Worm (Caenorhabditis elegans) whole organism, L4 larva: ENCODE measurements around the gene T11G6.3.

ENCODE experiments used
- D1046.2 ChIP-seq: fragments of 200-800 bp; sonication (Bioruptor generic); IDR thresholded peaks from 2 replicates; pipeline ENCODE4 v1.3.6; 2022; ENCODE audit warnings: missing genetic modification characterization, missing compliant biosample characterization
- F10B5.3 ChIP-seq: sonication (generic microtip); optimal IDR thresholded peaks from 2 replicates; lab custom pipeline; 2016; ENCODE audit warnings: mild to moderate bottlenecking, missing genetic modification characterization, missing compliant biosample characterization
- F26F4.8 ChIP-seq: fragments of 200-800 bp; sonication (Bioruptor generic); conservative IDR thresholded peaks from 2 replicates; pipeline ENCODE4 v1.3.6; 2022; ENCODE audit warnings: missing genetic modification characterization, missing compliant biosample characterization
- F49E8.2 ChIP-seq: sonication (generic microtip); optimal IDR thresholded peaks from 2 replicates; lab custom pipeline; 2016; ENCODE audit warnings: missing compliant biosample characterization, mild to moderate bottlenecking, missing genetic modification characterization, borderline replicate concordance
- R02D3.7 ChIP-seq: fragments of 150-350 bp; sonication (generic microtip); optimal IDR thresholded peaks from 3 replicates; lab custom pipeline; 2014; ENCODE audit warnings: missing biosample characterization, missing genetic modification characterization
- T20F7.1 ChIP-seq: fragments of 200-800 bp; sonication (Bioruptor generic); optimal IDR thresholded peaks from 2 replicates; lab custom pipeline; 2018; ENCODE audit warnings: mild to moderate bottlenecking, missing genetic modification characterization, missing compliant biosample characterization
- Y105C5A.15 ChIP-seq: fragments of 200-800 bp; sonication (Bioruptor generic); IDR thresholded peaks from 2 replicates; pipeline ENCODE4 v1.3.6; 2022; ENCODE audit warnings: missing genetic modification characterization, missing compliant biosample characterization
- ZK546.5 ChIP-seq, 2 experiments: sonication (generic microtip); optimal IDR thresholded peaks; 2 replicates each; lab custom pipeline; 2017; ENCODE audit warnings: missing biosample characterization in 2 of 2, missing genetic modification characterization in 2 of 2
- arid-1 ChIP-seq: fragments of 200-800 bp; sonication (Bioruptor generic); conservative IDR thresholded peaks from 2 replicates; pipeline ENCODE4 v1.3.6; 2022; ENCODE audit warnings: missing genetic modification reagents, missing genetic modification characterization, missing compliant biosample characterization
- attf-4 ChIP-seq: sonication (generic microtip); optimal IDR thresholded peaks from 3 replicates; lab custom pipeline; 2017; ENCODE audit warnings: missing biosample characterization, missing genetic modification characterization
- ceh-20 ChIP-seq: fragments of 200-800 bp; sonication (Bioruptor generic); IDR thresholded peaks from 2 replicates; pipeline ENCODE4 v1.3.6; 2022; ENCODE audit warnings: missing genetic modification reagents, missing genetic modification characterization, missing compliant biosample characterization
- ceh-28 ChIP-seq: fragments of 150-350 bp; optimal IDR thresholded peaks from 2 replicates; lab custom pipeline; 2014; ENCODE audit warnings: missing biosample characterization, missing genetic modification reagents, missing genetic modification characterization
- ceh-32 ChIP-seq: sonication (generic microtip); optimal IDR thresholded peaks from 2 replicates; lab custom pipeline; 2016; ENCODE audit warnings: mild to moderate bottlenecking, missing genetic modification characterization, missing compliant biosample characterization; ENCODE audit not compliant: poor library complexity
- ceh-44 ChIP-seq: fragments of 200-800 bp; sonication (Bioruptor generic); IDR thresholded peaks from 2 replicates; pipeline ENCODE4 v1.3.6; 2022; ENCODE audit warnings: missing genetic modification reagents, missing genetic modification characterization, missing compliant biosample characterization
- ceh-62 ChIP-seq: sonication (generic microtip); optimal IDR thresholded peaks from 2 replicates; lab custom pipeline; 2017; ENCODE audit warnings: missing biosample characterization, missing genetic modification characterization
- ceh-82 ChIP-seq: sonication (generic microtip); optimal IDR thresholded peaks from 2 replicates; lab custom pipeline; 2017; ENCODE audit warnings: missing biosample characterization, missing genetic modification characterization
- ces-1 ChIP-seq: fragments of 150-350 bp; sonication (generic microtip); optimal IDR thresholded peaks from 4 replicates; lab custom pipeline; 2014; ENCODE audit warnings: missing biosample characterization, missing genetic modification reagents, missing genetic modification characterization
- daf-19 ChIP-seq: fragments of 200-800 bp; sonication (Bioruptor generic); conservative IDR thresholded peaks from 2 replicates; pipeline ENCODE4 v1.3.6; 2022; ENCODE audit warnings: missing genetic modification characterization, missing compliant biosample characterization
- daf-8 ChIP-seq: fragments of 200-800 bp; sonication (Bioruptor generic); IDR thresholded peaks from 2 replicates; pipeline ENCODE4 v1.3.6; 2022; ENCODE audit warnings: missing genetic modification characterization, missing compliant biosample characterization
- duxl-1 ChIP-seq: sonication (generic microtip); optimal IDR thresholded peaks from 2 replicates; lab custom pipeline; 2016; ENCODE audit warnings: mild to moderate bottlenecking, missing genetic modification characterization, moderate library complexity, missing compliant biosample characterization; ENCODE audit not compliant: poor library complexity
- fkh-10 ChIP-seq: fragments of 150-350 bp; optimal IDR thresholded peaks from 2 replicates; lab custom pipeline; 2014; ENCODE audit warnings: missing biosample characterization, missing genetic modification reagents, missing genetic modification characterization
- fos-1 ChIP-seq: fragments of 150-350 bp; optimal IDR thresholded peaks from 2 replicates; lab custom pipeline; 2014; ENCODE audit warnings: missing biosample characterization, missing genetic modification characterization
- hif-1 ChIP-seq, 2 experiments: sonication (generic microtip); optimal IDR thresholded peaks; 2 replicates each; lab custom pipeline; 2016 to 2017; ENCODE audit warnings: missing compliant biosample characterization in 2 of 2, missing genetic modification characterization in 2 of 2, missing genetic modification reagents in 2 of 2, missing genotype in 2 of 2, mild to moderate bottlenecking in 1 of 2
- hlh-11 ChIP-seq: fragments of 200-800 bp; sonication (Bioruptor generic); optimal IDR thresholded peaks from 2 replicates; lab custom pipeline; 2018; ENCODE audit warnings: mild to moderate bottlenecking, missing genetic modification characterization, missing compliant biosample characterization
- lim-7 ChIP-seq: fragments of 200-800 bp; sonication (Bioruptor generic); IDR thresholded peaks from 2 replicates; pipeline ENCODE4 v1.3.6; 2022; ENCODE audit warnings: missing genetic modification characterization, missing compliant biosample characterization
- lin-29 ChIP-seq: fragments of 200-800 bp; sonication (Bioruptor generic); IDR thresholded peaks from 2 replicates; pipeline ENCODE4 v1.3.6; 2022; ENCODE audit warnings: missing genetic modification reagents, missing genetic modification characterization, missing compliant biosample characterization
- lsy-2 ChIP-seq, 2 experiments: fragments of 150-350 bp in 1 of 2; sonication (generic microtip) in 1 of 2; optimal IDR thresholded peaks; 2 replicates each; lab custom pipeline; 2014 to 2017; ENCODE audit warnings: missing biosample characterization in 2 of 2, missing genetic modification characterization in 2 of 2
- madf-9 ChIP-seq: fragments of 200-800 bp; sonication (Bioruptor generic); conservative IDR thresholded peaks from 2 replicates; pipeline ENCODE4 v1.3.6; 2022; ENCODE audit warnings: missing genetic modification reagents, missing genetic modification characterization, missing compliant biosample characterization
- mdt-29 ChIP-seq: fragments of 200-800 bp; sonication (Bioruptor generic); IDR thresholded peaks from 2 replicates; pipeline ENCODE4 v1.3.6; 2022; ENCODE audit warnings: missing genetic modification reagents, missing genetic modification characterization, missing compliant biosample characterization
- mep-1 ChIP-seq: fragments of 150-350 bp; sonication (generic microtip); optimal IDR thresholded peaks from 3 replicates; lab custom pipeline; 2014; ENCODE audit warnings: missing biosample characterization, missing genetic modification characterization
- mes-2 ChIP-seq: sonication (generic microtip); optimal IDR thresholded peaks from 2 replicates; lab custom pipeline; 2016; ENCODE audit warnings: missing genotype, mild to moderate bottlenecking, missing genetic modification characterization, missing compliant biosample characterization; ENCODE audit not compliant: poor library complexity, severe bottlenecking
- mxl-2 ChIP-seq: fragments of 200-800 bp; sonication (Bioruptor generic); conservative IDR thresholded peaks from 2 replicates; pipeline ENCODE4 v1.3.6; 2022; ENCODE audit warnings: missing genetic modification reagents, missing genetic modification characterization, missing compliant biosample characterization
- mxl-3 ChIP-seq: fragments of 200-800 bp; sonication (Bioruptor generic); optimal IDR thresholded peaks from 2 replicates; lab custom pipeline; 2018; ENCODE audit warnings: mild to moderate bottlenecking, missing genetic modification characterization, missing compliant biosample characterization
- nhr-10 ChIP-seq: fragments of 150-350 bp; optimal IDR thresholded peaks from 2 replicates; lab custom pipeline; 2014; ENCODE audit warnings: missing biosample characterization, missing genetic modification characterization
- nhr-25 ChIP-seq: sonication (generic microtip); optimal IDR thresholded peaks from 2 replicates; lab custom pipeline; 2017; ENCODE audit warnings: missing genetic modification characterization, mild to moderate bottlenecking, missing compliant biosample characterization, antibody characterized with exemption, moderate library complexity, borderline replicate concordance; ENCODE audit not compliant: insufficient read depth
- nhr-28 ChIP-seq: fragments of 150-350 bp; optimal IDR thresholded peaks from 2 replicates; lab custom pipeline; 2014; ENCODE audit warnings: missing biosample characterization, missing genetic modification characterization
- nhr-41 ChIP-seq: fragments of 200-800 bp; sonication (Bioruptor generic); IDR thresholded peaks from 2 replicates; pipeline ENCODE4 v1.3.6; 2022; ENCODE audit warnings: missing genetic modification reagents, missing genetic modification characterization, missing compliant biosample characterization
- nhr-42 ChIP-seq: fragments of 200-800 bp; sonication (Bioruptor generic); IDR thresholded peaks from 2 replicates; pipeline ENCODE4 v1.3.6; 2022; ENCODE audit warnings: missing genetic modification characterization, missing compliant biosample characterization
- nhr-48 ChIP-seq: sonication (generic microtip); optimal IDR thresholded peaks from 2 replicates; lab custom pipeline; 2016; ENCODE audit warnings: mild to moderate bottlenecking, missing genetic modification characterization, missing compliant biosample characterization
- nhr-6 ChIP-seq: fragments of 150-350 bp; optimal IDR thresholded peaks from 2 replicates; lab custom pipeline; 2014; ENCODE audit warnings: missing biosample characterization, missing genetic modification characterization
- php-3 ChIP-seq: fragments of 200-800 bp; sonication (Bioruptor generic); IDR thresholded peaks from 2 replicates; pipeline ENCODE4 v1.3.6; 2022; ENCODE audit warnings: missing genetic modification reagents, missing genetic modification characterization, missing compliant biosample characterization
- saeg-2 ChIP-seq: fragments of 200-800 bp; sonication (Bioruptor generic); IDR thresholded peaks from 2 replicates; pipeline ENCODE4 v1.3.6; 2022; ENCODE audit warnings: missing genetic modification reagents, missing genetic modification characterization, missing compliant biosample characterization
- sdz-12 ChIP-seq: fragments of 200-800 bp; sonication (Bioruptor generic); optimal IDR thresholded peaks from 2 replicates; lab custom pipeline; 2018; ENCODE audit warnings: mild to moderate bottlenecking, missing genetic modification characterization, missing compliant biosample characterization
- skn-1 ChIP-seq: fragments of 150-350 bp; optimal IDR thresholded peaks from 2 replicates; lab custom pipeline; 2014; ENCODE audit warnings: missing biosample characterization, missing genetic modification characterization
- snpc-4 ChIP-seq: fragments of 150-350 bp; optimal IDR thresholded peaks from 2 replicates; lab custom pipeline; 2014; ENCODE audit warnings: missing biosample characterization, missing genetic modification characterization
- spr-1 ChIP-seq: sonication (generic microtip); optimal IDR thresholded peaks from 2 replicates; lab custom pipeline; 2016; ENCODE audit warnings: mild to moderate bottlenecking, missing genetic modification characterization, missing compliant biosample characterization
- tra-1 ChIP-seq: fragments of 200-800 bp; sonication (Bioruptor generic); IDR thresholded peaks from 2 replicates; pipeline ENCODE4 v1.3.6; 2022; ENCODE audit warnings: missing genetic modification reagents, missing genetic modification characterization, missing compliant biosample characterization
- unc-130 ChIP-seq: sonication (generic microtip); optimal IDR thresholded peaks from 2 replicates; lab custom pipeline; 2016; ENCODE audit warnings: missing genetic modification reagents, missing genetic modification characterization, missing compliant biosample characterization
- unc-39 ChIP-seq: sonication (generic microtip); optimal IDR thresholded peaks from 2 replicates; lab custom pipeline; 2017; ENCODE audit warnings: missing biosample characterization, missing genetic modification characterization
- zag-1 ChIP-seq: fragments of 150-350 bp; optimal IDR thresholded peaks from 2 replicates; lab custom pipeline; 2014; ENCODE audit warnings: missing biosample characterization, missing genetic modification characterization
- zfp-2 ChIP-seq: sonication (generic microtip); optimal IDR thresholded peaks from 2 replicates; lab custom pipeline; 2016; ENCODE audit warnings: mild to moderate bottlenecking, missing genetic modification characterization, missing compliant biosample characterization
- zfp-3 ChIP-seq: fragments of 200-800 bp; sonication (Bioruptor generic); conservative IDR thresholded peaks from 2 replicates; pipeline ENCODE4 v1.3.6; 2022; ENCODE audit warnings: missing genetic modification reagents, missing genetic modification characterization, missing compliant biosample characterization

T11G6.3 gene

ce11 chrIV:10810820-10811219 is 44.2 kb downstream of the T11G6.3 start:
- TF ChIP-seq mep-1 (tag; lab: Kevin White, UChicago): peak; percentile 5
- TF ChIP-seq lsy-2 (tag; optimal IDR thresholded peaks at IDR 0.05; lab: Kevin White, UChicago): peak in 1 of 2 experiments; percentile 26
- no peak for TF ChIP-seq nhr-10 (tag; lab: Kevin White, UChicago)
- TF ChIP-seq F26F4.8 (GFP tag; lab: Robert Waterston, UW): no peak
- TF ChIP-seq nhr-25: no peak
- no peak for TF ChIP-seq R02D3.7 (tag; lab: Kevin White, UChicago)
- TF ChIP-seq snpc-4 (tag; lab: Kevin White, UChicago): no peak
- no peak for TF ChIP-seq ceh-32 (tag; lab: Kevin White, UChicago)
- TF ChIP-seq fos-1: no peak
- TF ChIP-seq nhr-42 (GFP tag; lab: Robert Waterston, UW): no peak
- no peak for TF ChIP-seq saeg-2 (GFP tag; lab: Robert Waterston, UW)
- TF ChIP-seq Y105C5A.15 (GFP tag; lab: Robert Waterston, UW): no peak
- TF ChIP-seq fkh-10 (GFP tag; lab: Kevin White, UChicago): no peak
- TF ChIP-seq ceh-28: no peak
- no peak for TF ChIP-seq ceh-82 (tag; lab: Kevin White, UChicago)
- TF ChIP-seq F10B5.3: no peak
- no peak for TF ChIP-seq D1046.2
- no peak for TF ChIP-seq lim-7
- no peak for TF ChIP-seq hif-1 (tag; optimal IDR thresholded peaks at IDR 0.05; lab: Kevin White, UChicago)
- 0 out of 2 replicates have a peak, but pooled peaks have one; percentile 21 for TF ChIP-seq arid-1 (GFP tag; lab: Robert Waterston, UW)
- TF ChIP-seq zfp-3 (GFP tag; lab: Robert Waterston, UW): no peak
- no peak for TF ChIP-seq lin-29 (GFP tag; lab: Robert Waterston, UW)
- TF ChIP-seq nhr-6 (tag; lab: Kevin White, UChicago): no peak
- no peak for TF ChIP-seq mdt-29 (GFP tag; lab: Robert Waterston, UW)
- TF ChIP-seq unc-39 (tag; lab: Kevin White, UChicago): no peak
- no peak for TF ChIP-seq ZK546.5 (tag; optimal IDR thresholded peaks at IDR 0.05; lab: Kevin White, UChicago)
- TF ChIP-seq ceh-62 (tag; lab: Kevin White, UChicago): no peak
- no peak for TF ChIP-seq zag-1 (tag; lab: Kevin White, UChicago)
- TF ChIP-seq nhr-28 (tag; lab: Kevin White, UChicago): peak; percentile 78
- TF ChIP-seq skn-1 (tag; lab: Kevin White, UChicago): no peak
- TF ChIP-seq tra-1 (GFP tag; lab: Robert Waterston, UW): 0 out of 2 replicates have a peak, but pooled peaks have one; percentile 35
- no peak for TF ChIP-seq ceh-44
- TF ChIP-seq daf-19 (GFP tag; lab: Robert Waterston, UW): no peak
- no peak for TF ChIP-seq spr-1 (tag; lab: Kevin White, UChicago)
- TF ChIP-seq nhr-41 (GFP tag; lab: Robert Waterston, UW): peak; percentile 44; the same call in 1 of the 2 replicates
- TF ChIP-seq ceh-20: 0 out of 2 replicates have a peak, but pooled peaks have one; percentile 51
- TF ChIP-seq T20F7.1: no peak
- no peak for TF ChIP-seq unc-130
- TF ChIP-seq mxl-3 (GFP tag; lab: Kevin White, UChicago): peak; percentile 12
- TF ChIP-seq mxl-2: no peak
- no peak for TF ChIP-seq attf-4
- no peak for TF ChIP-seq sdz-12 (GFP tag; lab: Kevin White, UChicago)
- no peak for TF ChIP-seq nhr-48 (tag; lab: Kevin White, UChicago)
- peak; percentile 52 for TF ChIP-seq hlh-11 (tag; lab: Kevin White, UChicago)
- no peak for TF ChIP-seq F49E8.2 (tag; lab: Kevin White, UChicago)
- no peak for TF ChIP-seq daf-8 (GFP tag; lab: Robert Waterston, UW)
- TF ChIP-seq duxl-1 (tag; lab: Kevin White, UChicago): no peak
- TF ChIP-seq madf-9 (GFP tag; lab: Robert Waterston, UW): no peak
- no peak for TF ChIP-seq zfp-2 (tag; lab: Kevin White, UChicago)
- TF ChIP-seq ces-1 (GFP tag; lab: Kevin White, UChicago): no peak
- TF ChIP-seq php-3 (GFP tag; lab: Robert Waterston, UW): peak; percentile 91
- no peak for TF ChIP-seq mes-2 (tag; lab: Kevin White, UChicago)
